Fruit fly (Drosophila melanogaster): ENCODE results near the gene Setd3.
A peak's percentile ranks its signal among the peaks of the same experiment; 100 is the strongest.

The Setd3 gene

dm6 chrX:6982705-6983384 lies 14.3 kb upstream of the Setd3 start:
- TF ChIP-seq Crg-1 (GFP tag; optimal IDR thresholded peaks at IDR 0.05) (no peak), bab1 (GFP tag; optimal IDR thresholded peaks at IDR 0.05) (no peak), CG14711 (tag; optimal IDR thresholded peaks at IDR 0.05) (no peak), tj (GFP tag; optimal IDR thresholded peaks at IDR 0.05) (peak; percentile 73)

- TF ChIP-seq bab1 (GFP tag; optimal IDR thresholded peaks at IDR 0.05) (peak; percentile 16), CG12768 (GFP tag; optimal IDR thresholded peaks at IDR 0.05) (no peak), Clk (GFP tag; optimal IDR thresholded peaks at IDR 0.05) (no peak), CG14711 (tag; optimal IDR thresholded peaks at IDR 0.05) (no peak)
Observed at dm6 chrX:6982054-6982453, 13.5 kb upstream of the Setd3 start.

- no peak for TF ChIP-seq CG33017 (tag; optimal IDR thresholded peaks at IDR 0.05)
- no peak for TF ChIP-seq Crg-1 (GFP tag; optimal IDR thresholded peaks at IDR 0.05)
- no peak for TF ChIP-seq pad (GFP tag; optimal IDR thresholded peaks at IDR 0.05)
- TF ChIP-seq CG12768 (GFP tag; optimal IDR thresholded peaks at IDR 0.05), result no peak
- TF ChIP-seq CG11617 (GFP tag; optimal IDR thresholded peaks at IDR 0.05), result no peak
- peak; percentile 26 for TF ChIP-seq CG7101 (tag; optimal IDR thresholded peaks at IDR 0.05)
- no peak for TF ChIP-seq CG5204 (GFP tag; optimal IDR thresholded peaks at IDR 0.05)
- no peak for TF ChIP-seq toe (GFP tag; optimal IDR thresholded peaks at IDR 0.05)
- TF ChIP-seq tj (GFP tag; optimal IDR thresholded peaks at IDR 0.05), result peak; percentile 95
- TF ChIP-seq kay (GFP tag; ENCODE audit: borderline replicate concordance), result no peak
- peak; percentile 43 for TF ChIP-seq Mnt (GFP tag; optimal IDR thresholded peaks at IDR 0.05)
- TF ChIP-seq bab1 (GFP tag; optimal IDR thresholded peaks at IDR 0.05), result no peak
- TF ChIP-seq Hr96 (GFP tag; optimal IDR thresholded peaks at IDR 0.05), result no peak
- TF ChIP-seq cnc (optimal IDR thresholded peaks at IDR 0.05), result peak in 1 of 2 experiments; percentile 5
- TF ChIP-seq CG14711 (tag; optimal IDR thresholded peaks at IDR 0.05), result no peak
Observed at dm6 chrX:6981470-6981952, 13.0 kb upstream of the Setd3 start.

dm6 chrX:6976911-6977310 lies 8.4 kb upstream of the Setd3 start:
- TF ChIP-seq Crg-1 (GFP tag; optimal IDR thresholded peaks at IDR 0.05) (no peak), kay (GFP tag; ENCODE audit: borderline replicate concordance) (no peak), cic (GFP tag; optimal IDR thresholded peaks at IDR 0.05) (no peak), CG1620 (GFP tag; optimal IDR thresholded peaks at IDR 0.05) (no peak), CG7045 (GFP tag; optimal IDR thresholded peaks at IDR 0.05) (no peak), toe (GFP tag; optimal IDR thresholded peaks at IDR 0.05) (no peak), bab1 (GFP tag; optimal IDR thresholded peaks at IDR 0.05) (no peak), CG11617 (GFP tag; optimal IDR thresholded peaks at IDR 0.05) (no peak)

- TF ChIP-seq kay (GFP tag; ENCODE audit: borderline replicate concordance), result no peak
- TF ChIP-seq tj (GFP tag; optimal IDR thresholded peaks at IDR 0.05), result peak; percentile 37
Observed at dm6 chrX:6976364-6976763, 7.8 kb upstream of the Setd3 start.

- no peak for TF ChIP-seq kay (GFP tag; ENCODE audit: borderline replicate concordance)
- TF ChIP-seq CG7045 (GFP tag; optimal IDR thresholded peaks at IDR 0.05), result no peak
- TF ChIP-seq toe (GFP tag; optimal IDR thresholded peaks at IDR 0.05), result no peak
- no peak for TF ChIP-seq CG33017 (tag; optimal IDR thresholded peaks at IDR 0.05)
- no peak for TF ChIP-seq bab1 (GFP tag; optimal IDR thresholded peaks at IDR 0.05)
- TF ChIP-seq pad (GFP tag; optimal IDR thresholded peaks at IDR 0.05), result no peak
- TF ChIP-seq Hr96 (GFP tag; optimal IDR thresholded peaks at IDR 0.05), result no peak
- no peak for TF ChIP-seq CG5204 (GFP tag; optimal IDR thresholded peaks at IDR 0.05)
- TF ChIP-seq Clk (GFP tag; optimal IDR thresholded peaks at IDR 0.05), result no peak
- TF ChIP-seq CG12768 (GFP tag; optimal IDR thresholded peaks at IDR 0.05), result no peak
- no peak for TF ChIP-seq ovo (GFP tag; optimal IDR thresholded peaks at IDR 0.05)
- TF ChIP-seq CG1620 (GFP tag; optimal IDR thresholded peaks at IDR 0.05), result no peak
- TF ChIP-seq cnc (optimal IDR thresholded peaks at IDR 0.05), result no peak
- TF ChIP-seq cic (GFP tag; optimal IDR thresholded peaks at IDR 0.05), result no peak
- TF ChIP-seq Crg-1 (GFP tag; optimal IDR thresholded peaks at IDR 0.05), result no peak
Observed at dm6 chrX:6974221-6974620, 5.7 kb upstream of the Setd3 start.

dm6 chrX:6973340-6973739 lies 4.8 kb upstream of the Setd3 start, which contains the start of gene CG3040:
CG3040 (minus strand) TSS chrX:6973393.
- TF ChIP-seq bab1 (GFP tag; optimal IDR thresholded peaks at IDR 0.05), result peak; percentile 69
- peak; percentile 29 for TF ChIP-seq CG7101 (tag; optimal IDR thresholded peaks at IDR 0.05)
- no peak for TF ChIP-seq Crg-1 (GFP tag; optimal IDR thresholded peaks at IDR 0.05)
- peak; percentile 53 for TF ChIP-seq CG14711 (tag; optimal IDR thresholded peaks at IDR 0.05)
- TF ChIP-seq toe (GFP tag; optimal IDR thresholded peaks at IDR 0.05), result no peak
- no peak for TF ChIP-seq CG11617 (GFP tag; optimal IDR thresholded peaks at IDR 0.05)
- peak; percentile 33 for TF ChIP-seq CG1620 (GFP tag; optimal IDR thresholded peaks at IDR 0.05)
- no peak for TF ChIP-seq CG7045 (GFP tag; optimal IDR thresholded peaks at IDR 0.05)
- TF ChIP-seq kay (GFP tag; ENCODE audit: borderline replicate concordance), result peak; percentile 3

Measured in whole organism, adult.